Fruit fly (Drosophila melanogaster) whole organism, embryonic: ENCODE results near the gene CG3184.

Source experiments
- Atf-2 ChIP-seq: fragments of 200-800 bp; sonication (Bioruptor generic); optimal IDR thresholded peaks from 2 replicates; lab custom pipeline; 2016; ENCODE audit warnings: missing biosample characterization, missing genetic modification characterization
- CG12155 ChIP-seq: fragments of 200-800 bp; sonication (Bioruptor generic); optimal IDR thresholded peaks from 3 replicates; lab custom pipeline; 2016; ENCODE audit warnings: missing biosample characterization, missing genetic modification characterization
- CG12219 ChIP-seq: fragments of 200-800 bp; sonication (Bioruptor generic); optimal IDR thresholded peaks from 3 replicates; lab custom pipeline; 2018; ENCODE audit warnings: missing biosample characterization, mild to moderate bottlenecking, missing genetic modification characterization
- CG12769 ChIP-seq: fragments of 200-800 bp; sonication (Bioruptor generic); optimal IDR thresholded peaks from 2 replicates; lab custom pipeline; 2019; ENCODE audit warnings: missing biosample characterization, mild to moderate bottlenecking, missing genetic modification characterization, moderate library complexity
- CG13296 ChIP-seq: fragments of 200-800 bp; sonication (Bioruptor generic); optimal IDR thresholded peaks from 3 replicates; lab custom pipeline; 2018; ENCODE audit warnings: missing biosample characterization, mild to moderate bottlenecking, missing genetic modification characterization
- CG13424 ChIP-seq: fragments of 200-800 bp; sonication (Bioruptor generic); optimal IDR thresholded peaks from 2 replicates; lab custom pipeline; 2019; ENCODE audit warnings: missing biosample characterization, mild to moderate bottlenecking, missing genetic modification characterization, moderate library complexity
- CG16863 ChIP-seq: fragments of 200-800 bp; sonication (Bioruptor generic); optimal IDR thresholded peaks from 3 replicates; lab custom pipeline; 2016; ENCODE audit warnings: missing biosample characterization, missing genetic modification characterization
- CG17359 ChIP-seq: fragments of 200-800 bp; sonication (Bioruptor generic); optimal IDR thresholded peaks from 3 replicates; lab custom pipeline; 2018; ENCODE audit warnings: missing biosample characterization, mild to moderate bottlenecking, missing genetic modification characterization, moderate library complexity
- CG31441 ChIP-seq: fragments of 200-800 bp; sonication (Bioruptor generic); IDR thresholded peaks from 2 replicates; pipeline ENCODE4 v1.3.6; 2022; ENCODE audit warnings: missing biosample characterization, missing genetic modification characterization
- CG3995 ChIP-seq: fragments of 200-800 bp; sonication (Bioruptor generic); optimal IDR thresholded peaks from 3 replicates; lab custom pipeline; 2016; ENCODE audit warnings: missing biosample characterization, missing genetic modification characterization
- CG43689 ChIP-seq: fragments of 200-800 bp; sonication (Bioruptor generic); IDR thresholded peaks from 2 replicates; pipeline ENCODE4 v1.3.6; 2022; ENCODE audit warnings: missing biosample characterization, missing genetic modification characterization
- CG6854 ChIP-seq: fragments of 200-800 bp; sonication (Bioruptor generic); optimal IDR thresholded peaks from 3 replicates; lab custom pipeline; 2017; ENCODE audit warnings: missing biosample characterization, mild to moderate bottlenecking, missing genetic modification characterization
- CG7357 ChIP-seq: fragments of 200-800 bp; sonication (Bioruptor generic); IDR thresholded peaks from 3 replicates; pipeline ENCODE4 v1.3.6; 2022; ENCODE audit warnings: missing biosample characterization, missing genetic modification characterization
- CG7745 ChIP-seq: fragments of 200-800 bp; sonication (Bioruptor generic); optimal IDR thresholded peaks from 2 replicates; lab custom pipeline; 2018; ENCODE audit warnings: missing biosample characterization, mild to moderate bottlenecking, missing genetic modification characterization, moderate library complexity
- CG7963 ChIP-seq: fragments of 200-800 bp; sonication (Bioruptor generic); IDR thresholded peaks from 3 replicates; pipeline ENCODE4 v1.3.6; 2022; ENCODE audit warnings: missing biosample characterization, missing genetic modification characterization; ENCODE audit not compliant: partially characterized antibody
- CG8359 ChIP-seq: fragments of 200-800 bp; sonication (Bioruptor generic); optimal IDR thresholded peaks from 2 replicates; lab custom pipeline; 2017; ENCODE audit warnings: missing biosample characterization, mild to moderate bottlenecking, missing genetic modification characterization, borderline replicate concordance
- CG9609 ChIP-seq: fragments of 200-800 bp; sonication (Bioruptor generic); optimal IDR thresholded peaks from 3 replicates; lab custom pipeline; 2016; ENCODE audit warnings: missing biosample characterization, missing genetic modification characterization
- CHES-1-like ChIP-seq: fragments of 200-800 bp; sonication (Bioruptor generic); optimal IDR thresholded peaks from 2 replicates; lab custom pipeline; 2016; ENCODE audit warnings: missing biosample characterization, missing genetic modification characterization
- Drgx ChIP-seq: fragments of 200-800 bp; sonication (Bioruptor generic); IDR thresholded peaks from 2 replicates; pipeline ENCODE4 v1.3.6; 2022; ENCODE audit warnings: missing biosample characterization, missing genetic modification characterization
- Fer2 ChIP-seq: fragments of 200-800 bp; sonication (Bioruptor generic); optimal IDR thresholded peaks from 2 replicates; lab custom pipeline; 2018; ENCODE audit warnings: missing biosample characterization, mild to moderate bottlenecking, missing genetic modification characterization, moderate library complexity
- Hr51 ChIP-seq, 2 experiments: fragments of 200-800 bp; sonication (Bioruptor generic); optimal IDR thresholded peaks; 2 replicates in 1 of 2; 3 replicates in 1 of 2; lab custom pipeline; 2016 to 2018; ENCODE audit warnings: missing biosample characterization in 2 of 2, missing genetic modification characterization in 2 of 2, mild to moderate bottlenecking in 1 of 2, moderate library complexity in 1 of 2
- Hr78 ChIP-seq, 2 experiments: fragments of 200-800 bp in 1 of 2; fragments of >200 bp in 1 of 2; sonication (Bioruptor generic) in 1 of 2; optimal IDR thresholded peaks; 2 replicates each; lab custom pipeline; 2017 to 2019; ENCODE audit warnings: missing biosample characterization in 2 of 2, missing genetic modification characterization in 2 of 2, mild to moderate bottlenecking in 1 of 2, moderate library complexity in 1 of 2
- Oaz ChIP-seq: fragments of 200-800 bp; sonication (Bioruptor generic); IDR thresholded peaks from 2 replicates; pipeline ENCODE4 v1.3.6; 2022; ENCODE audit warnings: missing biosample characterization, missing genetic modification characterization
- Six4 ChIP-seq: fragments of 200-800 bp; sonication (Bioruptor generic); optimal IDR thresholded peaks from 2 replicates; lab custom pipeline; 2016; ENCODE audit warnings: missing biosample characterization, missing genetic modification characterization
- Sry-δ ChIP-seq: fragments of 200-800 bp; sonication (Bioruptor generic); optimal IDR thresholded peaks from 2 replicates; lab custom pipeline; 2016; ENCODE audit warnings: missing biosample characterization, missing genetic modification characterization
- YL-1 ChIP-seq: fragments of 200-800 bp; sonication (Bioruptor generic); optimal IDR thresholded peaks from 3 replicates; lab custom pipeline; 2017; ENCODE audit warnings: missing biosample characterization, mild to moderate bottlenecking, missing genetic modification characterization
- ci ChIP-seq: fragments of 200-800 bp; sonication (Bioruptor generic); IDR thresholded peaks from 3 replicates; pipeline ENCODE4 v1.3.6; 2022; ENCODE audit warnings: missing biosample characterization, missing genetic modification characterization
- exex ChIP-seq: fragments of 200-800 bp; sonication (Bioruptor generic); optimal IDR thresholded peaks from 4 replicates; lab custom pipeline; 2018; ENCODE audit warnings: missing biosample characterization, mild to moderate bottlenecking, missing genetic modification characterization, moderate library complexity
- fd96Cb ChIP-seq: fragments of 200-800 bp; sonication (Bioruptor generic); optimal IDR thresholded peaks from 2 replicates; lab custom pipeline; 2018; ENCODE audit warnings: missing biosample characterization, mild to moderate bottlenecking, missing genetic modification characterization, moderate library complexity
- fru ChIP-seq: fragments of >200 bp; optimal IDR thresholded peaks from 2 replicates; lab custom pipeline; 2017
- fu2 ChIP-seq: fragments of 200-800 bp; sonication (Bioruptor generic); optimal IDR thresholded peaks from 2 replicates; lab custom pipeline; 2016; ENCODE audit warnings: missing biosample characterization, missing genetic modification characterization
- gce ChIP-seq: fragments of 200-800 bp; sonication (Bioruptor generic); IDR thresholded peaks from 3 replicates; pipeline ENCODE4 v1.3.6; 2022; ENCODE audit warnings: missing biosample characterization, missing genetic modification characterization
- gsb ChIP-seq: fragments of 200-800 bp; sonication (Bioruptor generic); IDR thresholded peaks from 2 replicates; pipeline ENCODE4 v1.3.6; 2022; ENCODE audit warnings: missing biosample characterization, missing genetic modification characterization
- hbn ChIP-seq: fragments of 200-800 bp; sonication (Bioruptor generic); IDR thresholded peaks from 2 replicates; pipeline ENCODE4 v1.3.6; 2022; ENCODE audit warnings: missing biosample characterization, missing genetic modification characterization; ENCODE audit not compliant: partially characterized antibody
- hth ChIP-seq: fragments of >200 bp; optimal IDR thresholded peaks from 2 replicates; lab custom pipeline; 2017; ENCODE audit warnings: inconsistent platforms
- jing ChIP-seq: fragments of 200-800 bp; sonication (Bioruptor generic); optimal IDR thresholded peaks from 2 replicates; lab custom pipeline; 2018; ENCODE audit warnings: missing biosample characterization, mild to moderate bottlenecking, missing genetic modification characterization
- nau ChIP-seq: fragments of 200-800 bp; sonication (Bioruptor generic); optimal IDR thresholded peaks from 3 replicates; lab custom pipeline; 2017; ENCODE audit warnings: missing biosample characterization, mild to moderate bottlenecking, missing genetic modification characterization, missing genetic modification reagents
- oc ChIP-seq: fragments of 200-800 bp; sonication (Bioruptor generic); optimal IDR thresholded peaks from 2 replicates; lab custom pipeline; 2018; ENCODE audit warnings: missing biosample characterization, mild to moderate bottlenecking, missing genetic modification characterization, moderate library complexity
- pros ChIP-seq: fragments of 200-800 bp; sonication (Bioruptor generic); optimal IDR thresholded peaks from 3 replicates; lab custom pipeline; 2019; ENCODE audit warnings: missing biosample characterization, mild to moderate bottlenecking, missing genetic modification characterization, moderate library complexity
- pum ChIP-seq: fragments of 200-800 bp; sonication (Bioruptor generic); optimal IDR thresholded peaks from 2 replicates; lab custom pipeline; 2016; ENCODE audit warnings: missing biosample characterization, missing genetic modification characterization
- rib ChIP-seq: fragments of 200-800 bp; sonication (Bioruptor generic); IDR thresholded peaks from 2 replicates; pipeline ENCODE4 v1.3.6; 2022; ENCODE audit warnings: missing biosample characterization, missing genetic modification characterization
- row ChIP-seq: fragments of 200-800 bp; sonication (Bioruptor generic); IDR thresholded peaks from 3 replicates; pipeline ENCODE4 v1.3.6; 2022; ENCODE audit warnings: missing biosample characterization, missing genetic modification characterization
- sc ChIP-seq, 3 experiments: fragments of >200 bp in 2 of 3; fragments of 200-800 bp in 1 of 3; sonication (Bioruptor generic) in 1 of 3; optimal IDR thresholded peaks; 2 replicates in 2 of 3; 3 replicates in 1 of 3; lab custom pipeline; 2017; ENCODE audit warnings: mild to moderate bottlenecking in 1 of 3, missing biosample characterization in 1 of 3, missing genetic modification characterization in 1 of 3, missing genetic modification reagents in 1 of 3
- seq ChIP-seq: fragments of 200-800 bp; sonication (Bioruptor generic); IDR thresholded peaks from 2 replicates; pipeline ENCODE4 v1.3.6; 2022; ENCODE audit warnings: missing biosample characterization, missing genetic modification characterization
- sim ChIP-seq: fragments of 200-800 bp; sonication (Bioruptor generic); IDR thresholded peaks from 2 replicates; pipeline ENCODE4 v1.3.6; 2022; ENCODE audit warnings: missing biosample characterization, missing genetic modification characterization
- slp2 ChIP-seq: fragments of 200-800 bp; sonication (Bioruptor generic); optimal IDR thresholded peaks from 2 replicates; lab custom pipeline; 2016; ENCODE audit warnings: missing biosample characterization, missing genetic modification characterization
- stwl ChIP-seq: fragments of 200-800 bp; sonication (Bioruptor generic); optimal IDR thresholded peaks from 3 replicates; lab custom pipeline; 2018; ENCODE audit warnings: missing biosample characterization, mild to moderate bottlenecking, missing genetic modification characterization, moderate library complexity
- trem ChIP-seq: fragments of 200-800 bp; optimal IDR thresholded peaks from 3 replicates; lab custom pipeline; 2019; ENCODE audit warnings: missing biosample characterization, mild to moderate bottlenecking, missing genetic modification characterization, moderate library complexity
- trh ChIP-seq: fragments of 200-800 bp; sonication (Bioruptor generic); optimal IDR thresholded peaks from 2 replicates; lab custom pipeline; 2016; ENCODE audit warnings: missing biosample characterization, missing genetic modification characterization
- unc-4 ChIP-seq: fragments of 200-800 bp; sonication (Bioruptor generic); IDR thresholded peaks from 2 replicates; pipeline ENCODE4 v1.3.6; 2022; ENCODE audit warnings: missing biosample characterization, missing genetic modification characterization; ENCODE audit not compliant: partially characterized antibody

The CG3184 gene

dm6 chrX:6699255-6699885 is 10.8 kb upstream of the CG3184 start, which contains the start of gene CG14441 (continued):
- peak in 1 of 2 experiments; percentile 48 for TF ChIP-seq Hr51 (GFP tag; optimal IDR thresholded peaks at IDR 0.05; lab: Kevin White, UChicago)
- peak; percentile 26 for TF ChIP-seq CG12155 (GFP tag; lab: Kevin White, UChicago)
- TF ChIP-seq CG13296 (GFP tag; lab: Kevin White, UChicago) = peak; percentile 78
- TF ChIP-seq pum (GFP tag; lab: Kevin White, UChicago) = no peak
- TF ChIP-seq exex (tag; lab: Kevin White, UChicago) = peak; percentile 49
- TF ChIP-seq CG17359 (tag; lab: Kevin White, UChicago) = peak; percentile 30
- no peak for TF ChIP-seq CG12219 (GFP tag; lab: Kevin White, UChicago)
- no peak for TF ChIP-seq Six4 (GFP tag; lab: Kevin White, UChicago)
- TF ChIP-seq Atf-2 (GFP tag; lab: Kevin White, UChicago) = peak; percentile 32
- peak; percentile 68 for TF ChIP-seq CG6854
- peak; percentile 47; the same call in 1 of the 2 replicates for TF ChIP-seq CG31441 (GFP tag; lab: Robert Waterston, UW)
- TF ChIP-seq hbn (GFP tag; lab: Robert Waterston, UW) = peak; percentile 99
- TF ChIP-seq CG7357 = no peak
- TF ChIP-seq fru (lab: Kevin White, UChicago) = no peak
- no peak for TF ChIP-seq slp2 (GFP tag; lab: Kevin White, UChicago)
- no peak for TF ChIP-seq trem (tag; lab: Kevin White, UChicago)
- TF ChIP-seq pros = no peak
- no peak for TF ChIP-seq CG43689
- TF ChIP-seq hth (lab: Kevin White, UChicago) = no peak
- no peak for TF ChIP-seq Oaz (GFP tag; lab: Robert Waterston, UW)
- TF ChIP-seq CHES-1-like (GFP tag; lab: Kevin White, UChicago) = peak; percentile 25
- TF ChIP-seq oc (tag; lab: Kevin White, UChicago) = no peak
- TF ChIP-seq fd96Cb (tag; lab: Kevin White, UChicago) = no peak
- no peak for TF ChIP-seq CG3995
- peak; percentile 31 for TF ChIP-seq Sry-δ
- no peak for TF ChIP-seq sc (optimal IDR thresholded peaks at IDR 0.05; lab: Kevin White, UChicago)
- TF ChIP-seq sc (GFP tag; optimal IDR thresholded peaks at IDR 0.05; lab: Kevin White, UChicago) = peak; percentile 1
- TF ChIP-seq CG8359 (GFP tag; lab: Kevin White, UChicago) = no peak
- no peak for TF ChIP-seq Hr78 (GFP tag; optimal IDR thresholded peaks at IDR 0.05; lab: Kevin White, UChicago)
- TF ChIP-seq gsb = no peak
- TF ChIP-seq nau = peak; percentile 67
- TF ChIP-seq CG12769 = peak; percentile 51
- TF ChIP-seq fu2 (GFP tag; lab: Kevin White, UChicago) = no peak
- peak; percentile 66; the same call in 1 of the 3 replicates for TF ChIP-seq ci (GFP tag; lab: Robert Waterston, UW)
- no peak for TF ChIP-seq CG7745 (tag; lab: Kevin White, UChicago)
- TF ChIP-seq sim (GFP tag; lab: Robert Waterston, UW) = no peak
- no peak for TF ChIP-seq gce (GFP tag; lab: Robert Waterston, UW)
- no peak for TF ChIP-seq jing (GFP tag; lab: Kevin White, UChicago)
- TF ChIP-seq Fer2 (tag; lab: Kevin White, UChicago) = peak; percentile 31
- no peak for TF ChIP-seq Drgx (GFP tag; lab: Robert Waterston, UW)
- TF ChIP-seq stwl = no peak
- no peak for TF ChIP-seq CG16863 (GFP tag; lab: Kevin White, UChicago)
- peak; percentile 43 for TF ChIP-seq CG13424 (tag; lab: Kevin White, UChicago)
- no peak for TF ChIP-seq YL-1
- TF ChIP-seq seq (GFP tag; lab: Robert Waterston, UW) = peak; percentile 27; the same call in 1 of the 2 replicates
- peak; percentile 98 for TF ChIP-seq row (GFP tag; lab: Robert Waterston, UW)
- no peak for TF ChIP-seq CG9609 (GFP tag; lab: Kevin White, UChicago)
- peak; percentile 92 for TF ChIP-seq CG7963
- no peak for TF ChIP-seq trh (GFP tag; lab: Kevin White, UChicago)
- peak; percentile 99 for TF ChIP-seq unc-4 (GFP tag; lab: Robert Waterston, UW)
- no peak for TF ChIP-seq rib (GFP tag; lab: Robert Waterston, UW)
